Comparison of ENCODE assay signal across 1 fruit fly cellular context in genomic region chr3L:8338921-8339320, dm6.
TF ChIP-seq lines count a peak whose summit lies in the region.

Pex2 (plus strand) TSS chr3L:8339051.

TF ChIP-seq in whole organism, embryonic, 481 proteins besides CTCF, POLR2A, EP300 and RAD21 (continued from another document):
- TF ChIP-seq CG42726 (GFP tag; IDR thresholded peaks at IDR 0.05; lab: Robert Waterston, UW; ENCODE audit: partially characterized antibody) (no peak), shn (GFP tag; optimal IDR thresholded peaks at IDR 0.05; lab: Kevin White, UChicago) (no peak), Gsc (GFP tag; IDR thresholded peaks at IDR 0.05; lab: Robert Waterston, UW) (no peak), Mes4 (GFP tag; optimal IDR thresholded peaks at IDR 0.05; lab: Kevin White, UChicago) (no peak), bowl (GFP tag; IDR thresholded peaks at IDR 0.05; lab: Robert Waterston, UW) (no peak), CG4820 (GFP tag; optimal IDR thresholded peaks at IDR 0.05; lab: Kevin White, UChicago) (no peak), zen (tag; optimal IDR thresholded peaks at IDR 0.05; lab: Kevin White, UChicago) (no peak), CG9215 (GFP tag; IDR thresholded peaks at IDR 0.05; lab: Robert Waterston, UW) (no peak), nerfin-2 (GFP tag; IDR thresholded peaks at IDR 0.05; lab: Robert Waterston, UW; ENCODE audit: partially characterized antibody) (no peak), HLH3B (GFP tag; IDR thresholded peaks at IDR 0.05; lab: Robert Waterston, UW) (no peak), stwl (tag; optimal IDR thresholded peaks at IDR 0.05; lab: Kevin White, UChicago) (peak; percentile 95), NFAT (GFP tag; IDR thresholded peaks at IDR 0.05; lab: Robert Waterston, UW) (no peak), sob (GFP tag; IDR thresholded peaks at IDR 0.05; lab: Robert Waterston, UW) (peak; percentile 8; the same call in 1 of the 2 replicates), Xrp1 (GFP tag; IDR thresholded peaks at IDR 0.05; lab: Robert Waterston, UW) (no peak), CG15696 (tag; optimal IDR thresholded peaks at IDR 0.05; lab: Kevin White, UChicago) (no peak), CG13296 (GFP tag; optimal IDR thresholded peaks at IDR 0.05; lab: Kevin White, UChicago) (peak; percentile 42), CG1603 (tag; optimal IDR thresholded peaks at IDR 0.05; lab: Kevin White, UChicago) (peak; percentile 58), Max (GFP tag; optimal IDR thresholded peaks at IDR 0.05; lab: Kevin White, UChicago) (no peak), ERR (GFP tag; optimal IDR thresholded peaks at IDR 0.05; lab: Kevin White, UChicago) (no peak), inv (GFP tag; IDR thresholded peaks at IDR 0.05; lab: Robert Waterston, UW; ENCODE audit: partially characterized antibody) (no peak), Scr (GFP tag; IDR thresholded peaks at IDR 0.05; lab: Robert Waterston, UW; ENCODE audit: partially characterized antibody) (peak; percentile 56), Drgx (GFP tag; IDR thresholded peaks at IDR 0.05; lab: Robert Waterston, UW) (0 out of 2 replicates have a peak, but pooled peaks have one; percentile 23), sug (tag; optimal IDR thresholded peaks at IDR 0.05; lab: Kevin White, UChicago) (peak; percentile 28), BEAF-32 (GFP tag; optimal IDR thresholded peaks at IDR 0.05; lab: Kevin White, UChicago) (peak; percentile 50), CG4730 (GFP tag; IDR thresholded peaks at IDR 0.05; lab: Robert Waterston, UW) (no peak)
